Worm (Caenorhabditis elegans): ENCODE measurements around the gene srd-33.

DNA sequence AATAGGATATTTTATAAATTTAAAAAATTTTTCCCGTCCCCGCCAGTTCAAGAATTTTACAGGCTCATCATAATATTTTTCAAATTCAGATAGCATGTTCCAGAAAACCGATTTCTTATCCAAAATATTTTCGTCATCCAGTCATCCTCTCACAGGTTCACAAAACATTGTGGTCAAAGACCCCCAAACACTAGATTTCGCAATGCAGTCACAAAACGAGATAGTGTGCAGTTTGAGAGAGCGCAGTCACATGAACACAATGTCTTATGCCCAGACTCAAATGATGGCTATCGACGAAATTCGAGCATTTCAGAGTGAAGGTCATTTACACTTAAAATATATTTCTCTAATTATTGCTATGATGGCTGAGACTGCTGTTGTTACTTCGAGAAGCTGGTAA is 27.5 kb upstream of the srd-33 start, which contains the start of gene abhd-5.2:
- TF ChIP-seq rnt-1 (tag; optimal IDR thresholded peaks at IDR 0.05) (no peak), pha-4 (tag; optimal IDR thresholded peaks at IDR 0.05) (no peak), dmd-4 (tag; optimal IDR thresholded peaks at IDR 0.05; ENCODE audit: borderline replicate concordance) (no peak), hlh-13 (GFP tag; optimal IDR thresholded peaks at IDR 0.05) (no peak), ceh-9 (tag; optimal IDR thresholded peaks at IDR 0.05) (no peak), pqm-1 (tag; optimal IDR thresholded peaks at IDR 0.05) (no peak), ama-1 (optimal IDR thresholded peaks at IDR 0.05) (no peak)

All from whole organism, late embryonic.